Worm (Caenorhabditis elegans) whole organism, mixed stage, embryonic: ENCODE data around the gene F28A12.10.

Experiments
- bed-3 ChIP-seq: fragments of 200-800 bp; sonication (Bioruptor generic); optimal IDR thresholded peaks from 3 replicates; lab custom pipeline; 2018; ENCODE audit warnings: mild to moderate bottlenecking, missing genetic modification characterization, moderate library complexity, missing compliant biosample characterization
- ceh-39 ChIP-seq: fragments of 150-350 bp; optimal IDR thresholded peaks from 2 replicates; lab custom pipeline; 2014; ENCODE audit warnings: missing biosample characterization, missing genetic modification characterization
- ceh-83 ChIP-seq: fragments of 200-800 bp; sonication (Bioruptor generic); optimal IDR thresholded peaks from 2 replicates; lab custom pipeline; 2018; ENCODE audit warnings: mild to moderate bottlenecking, missing genetic modification characterization, missing compliant biosample characterization
- ces-1 ChIP-seq: fragments of 150-350 bp; optimal IDR thresholded peaks from 2 replicates; lab custom pipeline; 2014; ENCODE audit warnings: missing biosample characterization, missing genetic modification reagents, missing genetic modification characterization
- cnd-1 ChIP-seq: fragments of 200-800 bp; sonication (Bioruptor generic); optimal IDR thresholded peaks from 2 replicates; lab custom pipeline; 2018; ENCODE audit warnings: mild to moderate bottlenecking, missing genetic modification characterization, missing compliant biosample characterization
- elt-1 ChIP-seq: sonication (generic microtip); optimal IDR thresholded peaks from 2 replicates; lab custom pipeline; 2017; ENCODE audit warnings: missing genetic modification characterization, mild to moderate bottlenecking, missing compliant biosample characterization, antibody characterized with exemption, moderate library complexity, borderline replicate concordance; ENCODE audit not compliant: insufficient read depth
- elt-3 ChIP-seq: fragments of 150-350 bp; optimal IDR thresholded peaks from 2 replicates; lab custom pipeline; 2014; ENCODE audit warnings: missing biosample characterization, missing genetic modification characterization
- flh-1 ChIP-seq: fragments of 200-800 bp; sonication (Bioruptor generic); optimal IDR thresholded peaks from 2 replicates; lab custom pipeline; 2018; ENCODE audit warnings: mild to moderate bottlenecking, missing genetic modification characterization, moderate library complexity, missing compliant biosample characterization
- ham-2 ChIP-seq: fragments of 200-800 bp; sonication (Bioruptor generic); optimal IDR thresholded peaks from 2 replicates; lab custom pipeline; 2018; ENCODE audit warnings: mild to moderate bottlenecking, missing genetic modification characterization, missing compliant biosample characterization
- hlh-1 ChIP-seq: fragments of 150-350 bp; optimal IDR thresholded peaks from 2 replicates; lab custom pipeline; 2014; ENCODE audit warnings: missing biosample characterization, missing genetic modification reagents, missing genetic modification characterization
- lin-32 ChIP-seq: fragments of 200-800 bp; sonication (Bioruptor generic); optimal IDR thresholded peaks from 2 replicates; lab custom pipeline; 2018; ENCODE audit warnings: mild to moderate bottlenecking, missing genetic modification characterization, missing compliant biosample characterization
- lsy-2 ChIP-seq: fragments of 150-350 bp; optimal IDR thresholded peaks from 2 replicates; lab custom pipeline; 2014; ENCODE audit warnings: missing biosample characterization, missing genetic modification characterization
- mab-5 ChIP-seq: fragments of 150-350 bp; optimal IDR thresholded peaks from 2 replicates; lab custom pipeline; 2014; ENCODE audit warnings: missing biosample characterization, missing genetic modification characterization
- nhr-2 ChIP-seq: fragments of 150-350 bp; optimal IDR thresholded peaks from 2 replicates; lab custom pipeline; 2014; ENCODE audit warnings: missing biosample characterization, missing genetic modification characterization
- pha-4 ChIP-seq: fragments of 150-350 bp; optimal IDR thresholded peaks from 2 replicates; lab custom pipeline; 2018; ENCODE audit warnings: missing biosample characterization, missing genetic modification reagents, missing genetic modification characterization
- sem-2 ChIP-seq: fragments of 200-800 bp; sonication (Bioruptor generic); optimal IDR thresholded peaks from 2 replicates; lab custom pipeline; 2018; ENCODE audit warnings: mild to moderate bottlenecking, missing genetic modification characterization, missing compliant biosample characterization
- sptf-1 ChIP-seq: sonication (generic microtip); optimal IDR thresholded peaks from 2 replicates; lab custom pipeline; 2017; ENCODE audit warnings: mild to moderate bottlenecking, missing genetic modification characterization, moderate library complexity, missing compliant biosample characterization
- tbx-8 ChIP-seq: fragments of 200-800 bp; sonication (Bioruptor generic); optimal IDR thresholded peaks from 2 replicates; lab custom pipeline; 2018; ENCODE audit warnings: mild to moderate bottlenecking, missing genetic modification characterization, moderate library complexity, missing compliant biosample characterization
- unc-120 ChIP-seq: sonication (generic microtip); optimal IDR thresholded peaks from 2 replicates; lab custom pipeline; 2017; ENCODE audit warnings: missing genetic modification characterization, missing compliant biosample characterization; ENCODE audit not compliant: poor library complexity, severe bottlenecking
- unc-62 ChIP-seq: fragments of 150-350 bp; optimal IDR thresholded peaks from 2 replicates; lab custom pipeline; 2014; ENCODE audit warnings: missing biosample characterization, missing genetic modification reagents, missing genetic modification characterization
- ztf-11 ChIP-seq: fragments of 150-350 bp; optimal IDR thresholded peaks from 2 replicates; lab custom pipeline; 2014; ENCODE audit warnings: missing biosample characterization, missing genetic modification characterization

The F28A12.10 gene

DNA sequence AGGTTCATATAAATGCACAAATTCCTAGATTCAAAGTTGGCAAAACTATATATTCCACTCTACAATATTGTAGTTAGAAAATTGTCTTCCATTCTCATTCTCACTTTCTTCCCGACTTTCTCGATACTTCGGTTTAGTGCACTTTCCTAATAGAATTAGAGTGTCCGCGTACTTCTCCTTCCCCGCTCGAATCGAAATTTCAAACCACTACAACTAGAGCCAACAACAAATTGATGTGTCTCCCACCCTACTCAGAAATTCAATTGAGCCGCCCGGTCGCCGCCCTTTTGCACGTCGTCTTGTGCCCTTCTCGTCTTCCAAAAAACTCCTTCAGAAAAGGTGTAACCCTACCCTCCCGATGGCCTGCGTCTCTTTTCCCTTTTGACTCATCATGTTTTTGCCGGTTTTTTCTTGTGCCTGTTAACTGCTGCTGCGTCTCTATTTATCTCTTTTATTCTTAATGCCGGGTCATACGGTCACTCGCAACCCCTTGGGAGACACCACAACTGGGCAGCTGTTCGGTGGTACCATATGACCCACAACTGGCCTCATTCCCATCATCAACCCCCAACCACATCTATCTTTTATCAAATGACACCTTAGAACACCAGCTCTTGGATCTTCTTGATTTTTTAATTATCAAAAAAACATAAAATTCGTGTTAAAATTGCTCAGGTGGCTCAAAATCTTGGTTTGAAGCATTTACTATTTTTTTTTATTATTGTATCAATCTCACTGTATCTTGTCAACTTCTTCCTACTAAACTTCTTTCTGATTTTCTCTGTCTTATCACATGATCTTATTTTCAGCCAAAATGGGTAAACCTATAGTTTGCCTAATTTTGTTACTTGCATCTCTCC lies 43.2 kb downstream of the F28A12.10 start, which contains the start of gene tag-196:
Gene tag-196, plus strand, starts transcription at position 810 of the 860 bp plus-strand sequence.
- TF ChIP-seq nhr-2 (peak; percentile 11), hlh-1 (tag; lab: Kevin White, UChicago) (peak; percentile 94), elt-3 (tag; lab: Kevin White, UChicago) (no peak), cnd-1 (tag; lab: Kevin White, UChicago) (peak; percentile 10), flh-1 (GFP tag; lab: Kevin White, UChicago) (no peak), ces-1 (GFP tag; lab: Kevin White, UChicago) (peak; percentile 95), sem-2 (GFP tag; lab: Kevin White, UChicago) (no peak), unc-62 (GFP tag; lab: Kevin White, UChicago) (peak; percentile 11), unc-120 (peak; percentile 20)

DNA sequence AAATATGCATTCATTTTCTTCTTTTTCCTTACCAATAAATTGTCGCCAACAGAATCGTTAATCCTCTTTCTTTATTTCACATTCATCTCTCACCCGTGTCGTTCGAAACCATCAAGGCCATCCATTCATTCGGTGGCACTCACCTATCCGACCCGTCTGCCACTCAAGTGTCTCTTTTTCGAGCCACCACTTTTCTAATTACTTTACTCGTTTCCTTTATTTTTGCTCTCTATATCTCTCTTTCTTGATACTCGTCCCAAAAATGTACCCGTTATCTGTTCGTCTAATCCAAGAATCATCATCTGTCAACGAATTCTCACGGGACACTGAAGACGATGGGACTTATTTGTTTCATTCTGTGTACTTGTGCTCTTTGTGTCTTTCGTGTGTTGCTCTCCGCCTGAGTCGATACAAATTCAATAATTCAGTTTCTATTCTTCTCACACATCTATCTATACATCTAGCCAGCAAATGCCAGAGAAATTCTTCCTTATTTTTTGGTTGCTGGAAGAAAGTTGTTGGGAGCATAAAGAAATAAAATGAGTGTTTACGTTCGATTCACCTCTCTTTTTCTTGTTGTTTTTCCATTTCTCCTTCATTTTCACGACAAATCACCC lies 44.8 kb downstream of the F28A12.10 start:
- TF ChIP-seq sptf-1 (tag; lab: Kevin White, UChicago) (no peak), unc-62 (GFP tag; lab: Kevin White, UChicago) (peak; percentile 59), bed-3 (no peak), ham-2 (no peak), mab-5 (tag; lab: Kevin White, UChicago) (no peak), nhr-2 (no peak), ces-1 (GFP tag; lab: Kevin White, UChicago) (peak; percentile 86), ztf-11 (no peak)

DNA sequence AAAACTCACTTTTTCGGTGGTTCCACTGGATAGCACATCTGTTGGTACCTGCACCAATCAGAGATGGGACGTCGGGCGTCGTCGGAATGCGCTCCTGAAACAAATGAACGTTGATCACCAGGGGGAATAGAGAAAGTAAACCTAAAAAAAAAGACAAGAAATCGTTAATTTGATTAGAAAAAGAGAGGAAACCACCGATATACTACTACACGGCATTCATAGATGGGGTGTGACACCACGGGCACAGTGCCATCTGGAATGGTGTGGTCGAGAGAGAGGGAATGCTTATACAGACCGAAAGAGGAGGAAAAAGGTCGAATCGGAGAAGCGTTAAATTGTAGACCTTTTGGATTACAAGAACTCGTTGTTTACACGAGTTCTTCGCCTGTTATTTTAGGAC lies 49.5 kb downstream of the F28A12.10 start, which contains the start of gene C10B5.3:
Gene C10B5.3, minus strand, starts transcription at position 101 of the 400 bp plus-strand sequence.
- TF ChIP-seq tbx-8 (GFP tag; lab: Kevin White, UChicago) (no peak), sptf-1 (tag; lab: Kevin White, UChicago) (no peak), sem-2 (GFP tag; lab: Kevin White, UChicago) (no peak), lin-32 (GFP tag; lab: Kevin White, UChicago) (no peak), ceh-83 (GFP tag; lab: Kevin White, UChicago) (no peak), pha-4 (no peak), ceh-39 (no peak), elt-1 (no peak), lsy-2 (tag; lab: Kevin White, UChicago) (no peak), cnd-1 (tag; lab: Kevin White, UChicago) (no peak)
